Worm (Caenorhabditis elegans): ENCODE results near the gene nhr-239.
A peak's percentile ranks its signal among the peaks of the same experiment; 100 is the strongest.

The nhr-239 gene

ce11 chrIII:2535122-2535521 is 26.4 kb upstream of the nhr-239 start:
- peak; percentile 73 for TF ChIP-seq C34F6.9 (tag; optimal IDR thresholded peaks at IDR 0.05)
- no peak for TF ChIP-seq egl-27 (tag; optimal IDR thresholded peaks at IDR 0.05)
- TF ChIP-seq mab-5 (tag; optimal IDR thresholded peaks at IDR 0.05) = peak; percentile 23
- TF ChIP-seq F13H6.1 (tag; optimal IDR thresholded peaks at IDR 0.05) = peak; percentile 11
- TF ChIP-seq unc-55 (GFP tag; optimal IDR thresholded peaks at IDR 0.05) = peak; percentile 78
- peak in 1 of 2 experiments; percentile 8 for TF ChIP-seq mdl-1 (tag; optimal IDR thresholded peaks at IDR 0.05)
- no peak for TF ChIP-seq blmp-1 (tag; optimal IDR thresholded peaks at IDR 0.05; ENCODE audit: insufficient read depth)
- TF ChIP-seq ztf-1 (GFP tag; conservative IDR thresholded peaks at IDR 0.05) = no peak
- TF ChIP-seq nhr-129 (tag; optimal IDR thresholded peaks at IDR 0.05) = peak; percentile 6
- TF ChIP-seq lin-39 (tag; optimal IDR thresholded peaks at IDR 0.05) = no peak
- peak; percentile 72 for TF ChIP-seq zag-1 (tag; optimal IDR thresholded peaks at IDR 0.05)
- peak; percentile 18 for TF ChIP-seq lin-13 (GFP tag; optimal IDR thresholded peaks at IDR 0.05)
- TF ChIP-seq crh-2 (tag; optimal IDR thresholded peaks at IDR 0.05) = peak; percentile 47
- TF ChIP-seq unc-39 (tag; optimal IDR thresholded peaks at IDR 0.05) = no peak
- peak in 1 of 2 experiments; percentile 54 for TF ChIP-seq lsy-2 (tag; optimal IDR thresholded peaks at IDR 0.05)
- TF ChIP-seq lin-11 (tag; optimal IDR thresholded peaks at IDR 0.05) = peak; percentile 10

- TF ChIP-seq peb-1 (tag; optimal IDR thresholded peaks at IDR 0.05) (no peak), nhr-21 (tag; optimal IDR thresholded peaks at IDR 0.05) (no peak), dmd-4 (tag; optimal IDR thresholded peaks at IDR 0.05) (no peak), ceh-82 (tag; optimal IDR thresholded peaks at IDR 0.05) (no peak), crh-2 (tag; optimal IDR thresholded peaks at IDR 0.05) (no peak), Y55F3AM.14 (GFP tag; optimal IDR thresholded peaks at IDR 0.05) (no peak), nhr-23 (tag; optimal IDR thresholded peaks at IDR 0.05) (no peak), nhr-25 (tag; optimal IDR thresholded peaks at IDR 0.05) (no peak), nhr-6 (tag; optimal IDR thresholded peaks at IDR 0.05) (no peak), ZK546.5 (tag; optimal IDR thresholded peaks at IDR 0.05) (no peak)
Observed at ce11 chrIII:2540520-2540919, 21.0 kb upstream of the nhr-239 start.

ce11 chrIII:2546298-2546697 is 15.2 kb upstream of the nhr-239 start:
- no peak for TF ChIP-seq ztf-1 (GFP tag; conservative IDR thresholded peaks at IDR 0.05)
- no peak for TF ChIP-seq elt-3 (tag; optimal IDR thresholded peaks at IDR 0.05)
- no peak for TF ChIP-seq nhr-10 (tag; optimal IDR thresholded peaks at IDR 0.05)
- TF ChIP-seq egl-27 (tag; optimal IDR thresholded peaks at IDR 0.05) = no peak
- no peak for TF ChIP-seq dmd-4 (tag; optimal IDR thresholded peaks at IDR 0.05)
- no peak for TF ChIP-seq C34F6.9 (tag; optimal IDR thresholded peaks at IDR 0.05)
- TF ChIP-seq peb-1 (tag; optimal IDR thresholded peaks at IDR 0.05) = no peak
- TF ChIP-seq mdl-1 (tag; optimal IDR thresholded peaks at IDR 0.05) = no peak
- TF ChIP-seq snpc-4 (tag; optimal IDR thresholded peaks at IDR 0.05) = no peak
- no peak for TF ChIP-seq nhr-77 (tag; optimal IDR thresholded peaks at IDR 0.05)
- TF ChIP-seq nhr-129 (tag; optimal IDR thresholded peaks at IDR 0.05) = no peak
- no peak for TF ChIP-seq nhr-12 (tag; optimal IDR thresholded peaks at IDR 0.05)
- TF ChIP-seq ZK546.5 (tag; optimal IDR thresholded peaks at IDR 0.05) = no peak
- TF ChIP-seq aly-2 (tag; optimal IDR thresholded peaks at IDR 0.05) = no peak
- no peak for TF ChIP-seq R02D3.7 (tag; optimal IDR thresholded peaks at IDR 0.05)
- no peak for TF ChIP-seq nhr-11 (tag; optimal IDR thresholded peaks at IDR 0.05)
- no peak for TF ChIP-seq skn-1 (tag; optimal IDR thresholded peaks at IDR 0.05)

- TF ChIP-seq unc-55 (GFP tag; optimal IDR thresholded peaks at IDR 0.05) = no peak
- TF ChIP-seq nhr-11 (tag; optimal IDR thresholded peaks at IDR 0.05) = no peak
- no peak for TF ChIP-seq ceh-82 (tag; optimal IDR thresholded peaks at IDR 0.05)
- TF ChIP-seq unc-39 (tag; optimal IDR thresholded peaks at IDR 0.05) = no peak
- no peak for TF ChIP-seq ztf-11 (tag; optimal IDR thresholded peaks at IDR 0.05)
- TF ChIP-seq alr-1 (tag; optimal IDR thresholded peaks at IDR 0.05) = no peak
- TF ChIP-seq nhr-23 (tag; optimal IDR thresholded peaks at IDR 0.05) = no peak
- no peak for TF ChIP-seq fos-1 (tag; optimal IDR thresholded peaks at IDR 0.05)
- no peak for TF ChIP-seq ama-1 (optimal IDR thresholded peaks at IDR 0.05)
- no peak for TF ChIP-seq aly-2 (tag; optimal IDR thresholded peaks at IDR 0.05)
- TF ChIP-seq lin-11 (tag; optimal IDR thresholded peaks at IDR 0.05) = no peak
- no peak for TF ChIP-seq sma-9 (GFP tag; optimal IDR thresholded peaks at IDR 0.05)
- no peak for TF ChIP-seq sma-9 (tag; optimal IDR thresholded peaks at IDR 0.05)
- TF ChIP-seq egl-27 (tag; optimal IDR thresholded peaks at IDR 0.05) = no peak
- TF ChIP-seq F13H6.1 (tag; optimal IDR thresholded peaks at IDR 0.05) = no peak
- TF ChIP-seq elt-1 (tag; optimal IDR thresholded peaks at IDR 0.05) = no peak
- TF ChIP-seq zag-1 (tag; optimal IDR thresholded peaks at IDR 0.05) = no peak
- no peak for TF ChIP-seq Y55F3AM.14 (GFP tag; optimal IDR thresholded peaks at IDR 0.05)
- no peak for TF ChIP-seq nhr-237 (tag; optimal IDR thresholded peaks at IDR 0.05)
Observed at ce11 chrIII:2549620-2550019, 11.9 kb upstream of the nhr-239 start, which contains the start of gene feh-1. Gene feh-1 (plus strand): TSS chrIII:2549920.

All from whole organism, L2 larva.